Worm (Caenorhabditis elegans): ENCODE data around the gene perm-5.
A peak's percentile ranks its signal among the peaks of the same experiment; 100 is the strongest.

The perm-5 gene

DNA sequence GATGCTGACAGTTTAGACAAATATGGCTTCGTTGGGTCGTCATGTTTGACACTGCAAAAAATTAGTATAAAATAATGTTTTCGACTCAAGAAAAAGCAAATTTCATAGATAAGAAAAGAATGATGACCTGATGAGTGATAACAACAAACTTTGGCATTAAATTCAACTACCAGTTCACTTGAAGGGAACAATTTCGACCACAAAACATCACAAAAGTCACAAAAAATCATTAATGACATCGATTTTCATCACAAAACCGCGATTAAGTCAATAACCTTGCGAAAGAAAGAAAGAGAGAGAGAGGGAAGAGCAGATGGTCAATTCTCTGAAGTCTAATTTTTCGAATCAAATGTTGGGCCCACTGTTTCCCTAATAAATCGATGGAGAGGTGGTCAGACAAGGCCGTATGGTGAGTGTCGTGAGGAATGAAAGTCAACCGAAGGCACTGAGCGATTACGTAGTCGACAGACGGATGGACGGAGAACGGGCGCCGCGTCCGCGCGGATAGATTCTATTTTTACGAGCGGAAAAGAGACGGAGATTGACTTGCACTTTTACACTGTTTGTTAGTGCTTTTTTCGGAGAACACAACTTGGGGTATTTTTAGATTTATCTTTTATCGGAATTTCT lies 38.8 kb downstream of the perm-5 start, which contains the start of gene bec-1:
Gene bec-1, minus strand, starts transcription at position 51 of the 630 bp plus-strand sequence.
- peak; percentile 1 for TF ChIP-seq lin-14 (GFP tag; optimal IDR thresholded peaks at IDR 0.05)
- no peak for TF ChIP-seq efl-1 (optimal IDR thresholded peaks at IDR 0.05)
- TF ChIP-seq efl-1 (GFP tag; optimal IDR thresholded peaks at IDR 0.05 in 1 of 2), result peak in 1 of 2 experiments; percentile 72
- peak; percentile 2 for TF ChIP-seq mep-1 (tag; optimal IDR thresholded peaks at IDR 0.05)
- no peak for TF ChIP-seq pqm-1 (tag; optimal IDR thresholded peaks at IDR 0.05)
- TF ChIP-seq blmp-1 (tag; optimal IDR thresholded peaks at IDR 0.05), result peak; percentile 19

ce11 chrIV:5662886-5663285 lies 40.4 kb downstream of the perm-5 start:
- TF ChIP-seq dsc-1 (tag; optimal IDR thresholded peaks at IDR 0.05), result no peak
- no peak for TF ChIP-seq vab-15 (tag; optimal IDR thresholded peaks at IDR 0.05)
- no peak for TF ChIP-seq efl-1 (optimal IDR thresholded peaks at IDR 0.05)
- no peak for TF ChIP-seq efl-1 (GFP tag; optimal IDR thresholded peaks at IDR 0.05 in 1 of 2)
- TF ChIP-seq swsn-7 (tag; optimal IDR thresholded peaks at IDR 0.05), result no peak
- TF ChIP-seq nhr-85 (tag), result peak; percentile 13

ce11 chrIV:5662073-5662472 lies 41.2 kb downstream of the perm-5 start:
- TF ChIP-seq efl-1 (optimal IDR thresholded peaks at IDR 0.05), result no peak
- peak in 1 of 2 experiments; percentile 17 for TF ChIP-seq efl-1 (GFP tag; optimal IDR thresholded peaks at IDR 0.05 in 1 of 2)
- no peak for TF ChIP-seq nhr-85 (tag)

DNA sequence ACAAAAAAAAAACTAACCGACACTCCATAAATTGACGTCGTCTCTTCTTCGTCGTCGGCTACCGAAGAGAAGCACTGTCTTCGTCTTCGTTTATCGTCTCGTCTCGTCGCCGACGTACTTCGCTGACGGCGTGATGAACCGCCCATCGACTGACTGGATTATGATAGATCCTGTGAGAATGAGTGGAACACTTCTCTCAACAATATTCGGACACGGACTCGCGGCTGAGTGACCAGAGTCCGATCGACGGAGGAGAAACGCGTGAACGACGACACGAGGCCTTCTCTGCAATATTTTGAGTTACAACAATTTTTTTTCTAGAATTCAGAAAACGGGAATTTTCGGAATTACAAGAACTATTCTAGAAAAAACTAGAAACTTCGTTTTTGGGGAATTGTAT lies 43.0 kb downstream of the perm-5 start, which contains the start of gene skn-1:
Gene skn-1, minus strand, starts transcription at position 146 of the 400 bp plus-strand sequence.
- no peak for TF ChIP-seq nhr-84 (tag; optimal IDR thresholded peaks at IDR 0.05)
- TF ChIP-seq efl-1 (optimal IDR thresholded peaks at IDR 0.05), result no peak
- TF ChIP-seq efl-1 (GFP tag; optimal IDR thresholded peaks at IDR 0.05 in 1 of 2), result peak in 1 of 2 experiments; percentile 88
- TF ChIP-seq isw-1 (GFP tag; IDR thresholded peaks at IDR 0.05), result no peak

- TF ChIP-seq C04F5.9 (tag; optimal IDR thresholded peaks at IDR 0.05), result no peak
- peak; percentile 58 for TF ChIP-seq elt-2 (tag; optimal IDR thresholded peaks at IDR 0.05)
- TF ChIP-seq lin-35 (GFP tag; optimal IDR thresholded peaks at IDR 0.05), result peak in 1 of 2 experiments; percentile 24
- TF ChIP-seq ceh-8 (GFP tag; optimal IDR thresholded peaks at IDR 0.05), result no peak
- peak; percentile 12 for TF ChIP-seq lin-14 (GFP tag; optimal IDR thresholded peaks at IDR 0.05)
- TF ChIP-seq grh-1 (GFP tag; IDR thresholded peaks at IDR 0.05), result no peak
- TF ChIP-seq mdl-1 (tag; optimal IDR thresholded peaks at IDR 0.05), result no peak
Measured at ce11 chrIV:5659461-5659860, 43.8 kb downstream of the perm-5 start.

ce11 chrIV:5658897-5659296 lies 44.4 kb downstream of the perm-5 start:
- peak; percentile 57 for TF ChIP-seq elt-2 (tag; optimal IDR thresholded peaks at IDR 0.05)
- no peak for TF ChIP-seq ets-5 (GFP tag; IDR thresholded peaks at IDR 0.05)
- TF ChIP-seq mdl-1 (tag; optimal IDR thresholded peaks at IDR 0.05), result peak in 1 of 2 experiments; percentile 3
- no peak for TF ChIP-seq zag-1 (tag; optimal IDR thresholded peaks at IDR 0.05)
- TF ChIP-seq nhr-77 (tag; optimal IDR thresholded peaks at IDR 0.05), result no peak
- no peak for TF ChIP-seq ceh-88 (GFP tag; IDR thresholded peaks at IDR 0.05)
- TF ChIP-seq efl-3 (GFP tag; optimal IDR thresholded peaks at IDR 0.05), result no peak
- no peak for TF ChIP-seq zip-4 (GFP tag; optimal IDR thresholded peaks at IDR 0.05)

DNA sequence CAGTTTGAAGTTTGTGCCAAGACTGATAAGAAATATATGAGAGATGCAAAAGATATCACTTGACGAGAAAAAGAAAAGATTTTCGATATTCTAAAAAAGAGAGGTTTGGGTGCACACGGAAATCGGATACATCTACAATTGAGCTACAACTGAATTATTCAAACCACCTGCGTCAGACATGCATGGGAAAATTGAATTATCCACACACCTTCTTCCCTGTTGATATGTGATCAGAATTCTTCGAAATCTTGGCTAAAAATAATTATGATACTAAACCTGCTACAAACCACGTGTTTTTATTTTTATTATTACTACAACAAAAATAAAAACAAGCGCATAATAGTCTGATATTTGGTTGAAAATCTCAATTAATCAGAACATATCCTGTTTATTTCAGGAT lies 45.0 kb downstream of the perm-5 start:
- TF ChIP-seq efl-1 (optimal IDR thresholded peaks at IDR 0.05) (no peak), efl-1 (GFP tag; optimal IDR thresholded peaks at IDR 0.05 in 1 of 2) (peak in 1 of 2 experiments; percentile 67), swsn-7 (tag; optimal IDR thresholded peaks at IDR 0.05) (peak; percentile 23), elt-2 (tag; optimal IDR thresholded peaks at IDR 0.05) (peak; percentile 19), isw-1 (GFP tag; IDR thresholded peaks at IDR 0.05) (no peak), nhr-90 (tag; optimal IDR thresholded peaks at IDR 0.05; ENCODE audit: poor library complexity) (no peak), nhr-71 (tag; optimal IDR thresholded peaks at IDR 0.05) (peak; percentile 69), nhr-20 (tag; optimal IDR thresholded peaks at IDR 0.05) (peak; percentile 31), fkh-8 (tag; optimal IDR thresholded peaks at IDR 0.05) (peak; percentile 72), dpl-1 (GFP tag; optimal IDR thresholded peaks at IDR 0.05) (no peak), dsc-1 (tag; optimal IDR thresholded peaks at IDR 0.05) (peak; percentile 59), xbp-1 (tag; optimal IDR thresholded peaks at IDR 0.05) (no peak), lin-14 (GFP tag; optimal IDR thresholded peaks at IDR 0.05) (peak; percentile 23), unc-86 (tag; optimal IDR thresholded peaks at IDR 0.05) (peak; percentile 24), nhr-76 (tag; optimal IDR thresholded peaks at IDR 0.05) (no peak), nhr-47 (tag; optimal IDR thresholded peaks at IDR 0.05) (peak; percentile 63), hlh-4 (tag; optimal IDR thresholded peaks at IDR 0.05) (peak; percentile 30), sup-37 (GFP tag; optimal IDR thresholded peaks at IDR 0.05) (no peak)
